Fruit fly (Drosophila melanogaster) whole organism, adult: ENCODE data around the gene Acyp2.

Experiments used
- CG11617 ChIP-seq: fragments of 200-800 bp; sonication (Bioruptor generic); optimal IDR thresholded peaks from 2 replicates; lab custom pipeline; 2017; ENCODE audit warnings: mild to moderate bottlenecking, missing biosample characterization, missing genetic modification reagents, missing genetic modification characterization
- CG12768 ChIP-seq: fragments of 200-800 bp; sonication (Bioruptor generic); optimal IDR thresholded peaks from 2 replicates; lab custom pipeline; 2017; ENCODE audit warnings: missing biosample characterization, missing genetic modification characterization, mild to moderate bottlenecking, moderate library complexity, missing genetic modification reagents
- CG14711 ChIP-seq: fragments of 200-800 bp; sonication (Bioruptor generic); optimal IDR thresholded peaks from 2 replicates; lab custom pipeline; 2018; ENCODE audit warnings: missing biosample characterization, mild to moderate bottlenecking, missing genetic modification characterization, moderate library complexity
- CG1620 ChIP-seq: fragments of 200-800 bp; sonication (Bioruptor generic); optimal IDR thresholded peaks from 2 replicates; lab custom pipeline; 2016; ENCODE audit warnings: missing biosample characterization, missing genetic modification characterization
- CG33017 ChIP-seq: fragments of 200-800 bp; sonication (Bioruptor generic); optimal IDR thresholded peaks from 2 replicates; lab custom pipeline; 2018; ENCODE audit warnings: missing biosample characterization, mild to moderate bottlenecking, missing genetic modification characterization, moderate library complexity
- CG5204 ChIP-seq: fragments of 200-800 bp; sonication (Bioruptor generic); optimal IDR thresholded peaks from 2 replicates; lab custom pipeline; 2016; ENCODE audit warnings: missing biosample characterization, missing genetic modification characterization
- CG7045 ChIP-seq: fragments of 200-800 bp; sonication (Bioruptor generic); optimal IDR thresholded peaks from 2 replicates; lab custom pipeline; 2017; ENCODE audit warnings: missing biosample characterization, mild to moderate bottlenecking, missing genetic modification characterization
- CG7101 ChIP-seq: fragments of 200-800 bp; sonication (Bioruptor generic); optimal IDR thresholded peaks from 2 replicates; lab custom pipeline; 2018; ENCODE audit warnings: missing biosample characterization, mild to moderate bottlenecking, missing genetic modification characterization, moderate library complexity
- Clk ChIP-seq: fragments of 200-800 bp; sonication (Bioruptor generic); optimal IDR thresholded peaks from 2 replicates; lab custom pipeline; 2017; ENCODE audit warnings: missing biosample characterization, missing genetic modification characterization
- Crg-1 ChIP-seq: fragments of 200-800 bp; sonication (Bioruptor generic); optimal IDR thresholded peaks from 2 replicates; lab custom pipeline; 2016; ENCODE audit warnings: missing biosample characterization, missing genetic modification characterization
- Hr96 ChIP-seq: fragments of 200-800 bp; sonication (Bioruptor generic); optimal IDR thresholded peaks from 2 replicates; lab custom pipeline; 2016; ENCODE audit warnings: missing biosample characterization, missing genetic modification characterization
- Mnt ChIP-seq: fragments of 200-800 bp; sonication (Bioruptor generic); optimal IDR thresholded peaks from 2 replicates; lab custom pipeline; 2016; ENCODE audit warnings: missing biosample characterization, mild to moderate bottlenecking, missing genetic modification characterization
- bab1 ChIP-seq: fragments of 200-800 bp; sonication (Bioruptor generic); optimal IDR thresholded peaks from 3 replicates; lab custom pipeline; 2019; ENCODE audit warnings: missing biosample characterization, mild to moderate bottlenecking, missing genetic modification characterization, moderate library complexity
- cic ChIP-seq: fragments of 200-800 bp; sonication (Bioruptor generic); optimal IDR thresholded peaks from 2 replicates; lab custom pipeline; 2017; ENCODE audit warnings: missing biosample characterization, mild to moderate bottlenecking, missing genetic modification characterization, moderate library complexity
- cnc ChIP-seq, 2 experiments: fragments of >200 bp; optimal IDR thresholded peaks; 2 replicates each; lab custom pipeline; 2017
- kay ChIP-seq: fragments of 200-800 bp; sonication (Bioruptor generic); peaks from one replicate; lab custom pipeline; 2016; ENCODE audit warnings: missing biosample characterization, missing genetic modification characterization, borderline replicate concordance
- ovo ChIP-seq: fragments of 200-800 bp; sonication (Bioruptor generic); optimal IDR thresholded peaks from 2 replicates; lab custom pipeline; 2016; ENCODE audit warnings: missing biosample characterization, missing genetic modification characterization
- pad ChIP-seq: fragments of 200-800 bp; sonication (Bioruptor generic); optimal IDR thresholded peaks from 3 replicates; lab custom pipeline; 2017; ENCODE audit warnings: missing biosample characterization, missing genetic modification characterization, mild to moderate bottlenecking, moderate library complexity, missing genetic modification reagents
- tj ChIP-seq: fragments of 200-800 bp; sonication (Bioruptor generic); optimal IDR thresholded peaks from 3 replicates; lab custom pipeline; 2017; ENCODE audit warnings: missing biosample characterization, mild to moderate bottlenecking, missing genetic modification characterization, moderate library complexity
- toe ChIP-seq: fragments of 200-800 bp; sonication (Bioruptor generic); optimal IDR thresholded peaks from 2 replicates; lab custom pipeline; 2016; ENCODE audit warnings: missing biosample characterization, missing genetic modification characterization

Acyp2 gene

dm6 chr3R:15775242-15775641 lies 17.2 kb upstream of the Acyp2 start, which contains the start of gene CG45207:
TSS of gene CG45207 (minus strand) at chr3R:15775342.
- TF ChIP-seq CG7045 = no peak
- no peak for TF ChIP-seq CG11617 (GFP tag; lab: Kevin White, UChicago)
- no peak for TF ChIP-seq bab1
- no peak for TF ChIP-seq kay
- no peak for TF ChIP-seq CG1620 (GFP tag; lab: Kevin White, UChicago)
- no peak for TF ChIP-seq tj (GFP tag; lab: Kevin White, UChicago)
- no peak for TF ChIP-seq CG5204 (GFP tag; lab: Kevin White, UChicago)
- no peak for TF ChIP-seq pad
- TF ChIP-seq Crg-1 (GFP tag; lab: Kevin White, UChicago) = no peak
- no peak for TF ChIP-seq CG14711 (tag; lab: Kevin White, UChicago)
- no peak for TF ChIP-seq Hr96 (GFP tag; lab: Kevin White, UChicago)
- TF ChIP-seq CG7101 (tag; lab: Kevin White, UChicago) = no peak
- no peak for TF ChIP-seq CG33017 (tag; lab: Kevin White, UChicago)
- no peak for TF ChIP-seq cnc (optimal IDR thresholded peaks at IDR 0.05; lab: Kevin White, UChicago)
- no peak for TF ChIP-seq toe (GFP tag; lab: Kevin White, UChicago)
- TF ChIP-seq cic (GFP tag; lab: Kevin White, UChicago) = no peak
- TF ChIP-seq Clk (GFP tag; lab: Kevin White, UChicago) = no peak
- TF ChIP-seq CG12768 (GFP tag; lab: Kevin White, UChicago) = no peak

DNA sequence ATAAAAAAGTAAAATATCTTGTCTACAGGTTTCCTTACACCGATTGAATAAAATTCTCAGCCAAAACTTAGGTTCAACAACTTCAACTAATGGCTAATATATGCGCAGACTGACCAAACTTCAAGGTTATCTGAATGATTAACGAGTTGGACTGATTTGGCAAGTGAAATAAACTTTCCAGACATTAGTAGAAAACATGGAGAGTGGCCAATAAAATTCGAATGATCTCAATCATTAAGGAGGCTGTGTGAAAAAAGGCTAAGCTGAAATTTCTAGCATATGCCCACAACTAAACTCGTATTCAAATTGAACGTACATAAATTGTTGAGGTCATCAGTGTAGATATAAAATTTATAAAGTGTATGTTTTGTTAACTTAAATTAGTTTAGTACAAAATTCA lies 13.0 kb upstream of the Acyp2 start, which contains the start of gene CG5614:
CG5614 (plus strand) TSS at position 301 of the 400 bp plus-strand sequence.
- TF ChIP-seq CG14711 (tag; lab: Kevin White, UChicago) (no peak), CG5204 (GFP tag; lab: Kevin White, UChicago) (no peak), cic (GFP tag; lab: Kevin White, UChicago) (no peak), CG1620 (GFP tag; lab: Kevin White, UChicago) (no peak), cnc (optimal IDR thresholded peaks at IDR 0.05; lab: Kevin White, UChicago) (no peak), CG7101 (tag; lab: Kevin White, UChicago) (no peak), bab1 (no peak), Mnt (no peak), Hr96 (GFP tag; lab: Kevin White, UChicago) (no peak), CG33017 (tag; lab: Kevin White, UChicago) (no peak), kay (no peak), CG12768 (GFP tag; lab: Kevin White, UChicago) (no peak), tj (GFP tag; lab: Kevin White, UChicago) (no peak), ovo (no peak), Crg-1 (GFP tag; lab: Kevin White, UChicago) (no peak), pad (no peak), CG7045 (no peak), CG11617 (GFP tag; lab: Kevin White, UChicago) (no peak)

DNA sequence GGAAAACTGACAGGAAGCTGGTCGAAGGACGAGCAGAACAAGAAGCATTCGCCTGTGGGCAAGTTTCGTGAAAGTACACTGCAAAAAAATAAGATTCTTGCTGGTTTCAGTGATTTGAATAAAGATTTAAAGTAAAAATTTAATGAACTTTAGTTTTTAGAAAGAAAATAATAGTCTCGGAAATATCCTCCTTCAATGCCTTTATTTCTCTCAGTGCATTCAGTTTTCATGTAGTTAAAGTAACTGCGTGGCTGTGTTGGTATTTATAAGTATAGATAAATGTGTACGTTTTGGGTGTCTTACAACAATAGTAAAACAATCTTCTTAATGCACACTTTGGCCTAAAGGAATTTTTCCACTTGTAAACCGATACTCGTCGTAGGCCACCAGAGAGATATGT lies 8.2 kb upstream of the Acyp2 start:
- no peak for TF ChIP-seq CG14711 (tag; lab: Kevin White, UChicago)
- TF ChIP-seq Clk (GFP tag; lab: Kevin White, UChicago) = no peak
- no peak for TF ChIP-seq kay
- TF ChIP-seq pad = no peak
- TF ChIP-seq cnc (optimal IDR thresholded peaks at IDR 0.05; lab: Kevin White, UChicago) = no peak
- TF ChIP-seq Hr96 (GFP tag; lab: Kevin White, UChicago) = no peak
- no peak for TF ChIP-seq CG33017 (tag; lab: Kevin White, UChicago)
- TF ChIP-seq CG5204 (GFP tag; lab: Kevin White, UChicago) = no peak
- no peak for TF ChIP-seq CG7101 (tag; lab: Kevin White, UChicago)
- no peak for TF ChIP-seq toe (GFP tag; lab: Kevin White, UChicago)
- no peak for TF ChIP-seq Crg-1 (GFP tag; lab: Kevin White, UChicago)
- no peak for TF ChIP-seq CG12768 (GFP tag; lab: Kevin White, UChicago)
- TF ChIP-seq ovo = no peak
- no peak for TF ChIP-seq CG11617 (GFP tag; lab: Kevin White, UChicago)
- TF ChIP-seq Mnt = no peak
- TF ChIP-seq cic (GFP tag; lab: Kevin White, UChicago) = no peak
- TF ChIP-seq CG7045 = no peak

dm6 chr3R:15786538-15786937 lies 6.0 kb upstream of the Acyp2 start, which contains the start of gene CG9590:
TSS of gene CG9590 (plus strand) at chr3R:15786703.
- TF ChIP-seq CG5204 (GFP tag; lab: Kevin White, UChicago) = no peak
- TF ChIP-seq bab1 = peak; percentile 0

dm6 chr3R:15788221-15788620 lies 4.3 kb upstream of the Acyp2 start, which contains the start of gene Uros2:
TSS of gene Uros2 (plus strand) at chr3R:15788521.
- TF ChIP-seq CG33017 (tag; lab: Kevin White, UChicago) (no peak), Hr96 (GFP tag; lab: Kevin White, UChicago) (no peak), Clk (GFP tag; lab: Kevin White, UChicago) (no peak), CG7101 (tag; lab: Kevin White, UChicago) (no peak), tj (GFP tag; lab: Kevin White, UChicago) (no peak), pad (no peak), CG11617 (GFP tag; lab: Kevin White, UChicago) (no peak), CG14711 (tag; lab: Kevin White, UChicago) (no peak), Crg-1 (GFP tag; lab: Kevin White, UChicago) (no peak), cic (GFP tag; lab: Kevin White, UChicago) (no peak), CG12768 (GFP tag; lab: Kevin White, UChicago) (no peak), bab1 (no peak), ovo (no peak), toe (GFP tag; lab: Kevin White, UChicago) (no peak), CG1620 (GFP tag; lab: Kevin White, UChicago) (no peak), CG5204 (GFP tag; lab: Kevin White, UChicago) (no peak), CG7045 (no peak)

DNA sequence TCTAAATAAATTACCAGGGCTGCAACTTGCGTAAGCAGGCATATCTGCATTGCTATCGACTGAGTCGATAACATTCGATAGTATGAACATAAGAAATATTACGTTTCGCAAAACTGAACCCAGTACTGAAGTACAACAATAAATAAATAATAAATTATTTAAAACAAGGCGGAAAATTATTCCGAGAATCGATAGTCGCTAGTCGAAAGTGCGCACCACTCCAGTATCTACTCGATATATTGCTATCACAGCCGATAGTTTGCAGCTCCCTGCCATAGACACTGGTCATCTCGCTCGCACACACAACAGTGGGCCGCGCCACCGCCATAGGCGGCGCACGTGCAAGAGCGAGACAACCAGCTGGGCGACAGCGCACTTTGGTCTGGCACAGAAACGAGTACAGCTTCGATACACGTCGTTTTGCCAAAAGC lies 899 bp downstream of the Acyp2 start, which contains the start of gene nsl1:
nsl1 (plus strand) TSS at position 411 of the 431 bp plus-strand sequence.
- TF ChIP-seq CG5204 (GFP tag; lab: Kevin White, UChicago) (peak; percentile 20), toe (GFP tag; lab: Kevin White, UChicago) (peak; percentile 77), Clk (GFP tag; lab: Kevin White, UChicago) (peak; percentile 45), pad (peak; percentile 57), tj (GFP tag; lab: Kevin White, UChicago) (no peak), CG14711 (tag; lab: Kevin White, UChicago) (no peak), CG33017 (tag; lab: Kevin White, UChicago) (peak; percentile 13), CG11617 (GFP tag; lab: Kevin White, UChicago) (peak; percentile 53), CG7101 (tag; lab: Kevin White, UChicago) (peak; percentile 40), cnc (optimal IDR thresholded peaks at IDR 0.05; lab: Kevin White, UChicago) (no peak), CG7045 (no peak), Hr96 (GFP tag; lab: Kevin White, UChicago) (peak; percentile 22), ovo (peak; percentile 22), CG12768 (GFP tag; lab: Kevin White, UChicago) (peak; percentile 81), Crg-1 (GFP tag; lab: Kevin White, UChicago) (peak; percentile 50), cic (GFP tag; lab: Kevin White, UChicago) (peak; percentile 57), Mnt (peak; percentile 80), CG1620 (GFP tag; lab: Kevin White, UChicago) (peak; percentile 52), bab1 (peak; percentile 30), kay (no peak)
